Fruit fly (Drosophila melanogaster) whole organism, embryonic: ENCODE measurements around the gene CG9839.

ENCODE experiments used
- Adf1 ChIP-seq: fragments of 200-800 bp; sonication (Bioruptor generic); IDR thresholded peaks from 2 replicates; pipeline ENCODE4 v1.3.6; 2022; ENCODE audit warnings: missing biosample characterization, missing genetic modification characterization
- Asciz ChIP-seq: fragments of 200-800 bp; sonication (Bioruptor generic); optimal IDR thresholded peaks from 2 replicates; lab custom pipeline; 2017; ENCODE audit warnings: missing biosample characterization, mild to moderate bottlenecking, missing genetic modification characterization, missing genetic modification reagents
- CG11398 ChIP-seq: fragments of 200-800 bp; sonication (Bioruptor generic); optimal IDR thresholded peaks from 2 replicates; lab custom pipeline; 2016; ENCODE audit warnings: missing biosample characterization, missing genetic modification characterization
- CG7372 ChIP-seq: fragments of 200-800 bp; sonication (Bioruptor generic); IDR thresholded peaks from 2 replicates; pipeline ENCODE4 v1.3.6; 2022; ENCODE audit warnings: missing biosample characterization, missing genetic modification characterization
- CG9932 ChIP-seq: fragments of 200-800 bp; sonication (Bioruptor generic); IDR thresholded peaks from 2 replicates; pipeline ENCODE4 v1.3.6; 2022; ENCODE audit warnings: missing biosample characterization, missing genetic modification characterization
- Fer1 ChIP-seq: fragments of 200-800 bp; sonication (Bioruptor generic); optimal IDR thresholded peaks from 2 replicates; lab custom pipeline; 2017; ENCODE audit warnings: missing biosample characterization, mild to moderate bottlenecking, missing genetic modification characterization
- H15 ChIP-seq: fragments of 200-800 bp; sonication (Bioruptor generic); IDR thresholded peaks from 3 replicates; pipeline ENCODE4 v1.3.6; 2022; ENCODE audit warnings: missing biosample characterization, missing genetic modification characterization
- br ChIP-seq: fragments of >200 bp; optimal IDR thresholded peaks from 2 replicates; lab custom pipeline; 2017
- ci ChIP-seq: fragments of 200-800 bp; sonication (Bioruptor generic); IDR thresholded peaks from 3 replicates; pipeline ENCODE4 v1.3.6; 2022; ENCODE audit warnings: missing biosample characterization, missing genetic modification characterization
- gsb ChIP-seq: fragments of 200-800 bp; sonication (Bioruptor generic); IDR thresholded peaks from 2 replicates; pipeline ENCODE4 v1.3.6; 2022; ENCODE audit warnings: missing biosample characterization, missing genetic modification characterization
- lab ChIP-seq: fragments of 200-800 bp; sonication (Bioruptor generic); optimal IDR thresholded peaks from 3 replicates; lab custom pipeline; 2017; ENCODE audit warnings: missing biosample characterization, missing genetic modification characterization, mild to moderate bottlenecking, moderate library complexity, missing genetic modification reagents
- psq ChIP-seq: fragments of 200-800 bp; sonication (Bioruptor generic); optimal IDR thresholded peaks from 2 replicates; lab custom pipeline; 2017; ENCODE audit warnings: missing biosample characterization, missing genetic modification characterization
- sqz ChIP-seq: fragments of 200-800 bp; sonication (Bioruptor generic); optimal IDR thresholded peaks from 3 replicates; lab custom pipeline; 2018; ENCODE audit warnings: missing biosample characterization, mild to moderate bottlenecking, missing genetic modification characterization
- trh ChIP-seq: fragments of 200-800 bp; sonication (Bioruptor generic); optimal IDR thresholded peaks from 2 replicates; lab custom pipeline; 2016; ENCODE audit warnings: missing biosample characterization, missing genetic modification characterization

- TF ChIP-seq Fer1 (GFP tag; lab: Kevin White, UChicago) (no peak), ci (GFP tag; lab: Robert Waterston, UW) (no peak), sqz (GFP tag; lab: Kevin White, UChicago) (no peak), psq (no peak), CG7372 (GFP tag; lab: Robert Waterston, UW) (no peak), lab (no peak), br (no peak), CG11398 (no peak), gsb (GFP tag; lab: Robert Waterston, UW) (no peak), Asciz (no peak), Adf1 (GFP tag; lab: Robert Waterston, UW) (no peak), H15 (no peak), trh (GFP tag; lab: Kevin White, UChicago) (no peak), CG9932 (no peak)
Measured at dm6 chr3R:8785451-8785850, 20.2 kb downstream of the CG9839 start.
